Fruit fly (Drosophila melanogaster) whole organism, adult: ENCODE measurements around the gene Dhc62B.

Experiments
- CG1620 ChIP-seq: fragments of 200-800 bp; sonication (Bioruptor generic); optimal IDR thresholded peaks from 2 replicates; lab custom pipeline; 2016; ENCODE audit warnings: missing biosample characterization, missing genetic modification characterization
- CG33017 ChIP-seq: fragments of 200-800 bp; sonication (Bioruptor generic); optimal IDR thresholded peaks from 2 replicates; lab custom pipeline; 2018; ENCODE audit warnings: missing biosample characterization, mild to moderate bottlenecking, missing genetic modification characterization, moderate library complexity
- CG5204 ChIP-seq: fragments of 200-800 bp; sonication (Bioruptor generic); optimal IDR thresholded peaks from 2 replicates; lab custom pipeline; 2016; ENCODE audit warnings: missing biosample characterization, missing genetic modification characterization
- Crg-1 ChIP-seq: fragments of 200-800 bp; sonication (Bioruptor generic); optimal IDR thresholded peaks from 2 replicates; lab custom pipeline; 2016; ENCODE audit warnings: missing biosample characterization, missing genetic modification characterization
- Hr96 ChIP-seq: fragments of 200-800 bp; sonication (Bioruptor generic); optimal IDR thresholded peaks from 2 replicates; lab custom pipeline; 2016; ENCODE audit warnings: missing biosample characterization, missing genetic modification characterization
- bab1 ChIP-seq: fragments of 200-800 bp; sonication (Bioruptor generic); optimal IDR thresholded peaks from 3 replicates; lab custom pipeline; 2019; ENCODE audit warnings: missing biosample characterization, mild to moderate bottlenecking, missing genetic modification characterization, moderate library complexity
- pad ChIP-seq: fragments of 200-800 bp; sonication (Bioruptor generic); optimal IDR thresholded peaks from 3 replicates; lab custom pipeline; 2017; ENCODE audit warnings: missing biosample characterization, missing genetic modification characterization, mild to moderate bottlenecking, moderate library complexity, missing genetic modification reagents
- tj ChIP-seq: fragments of 200-800 bp; sonication (Bioruptor generic); optimal IDR thresholded peaks from 3 replicates; lab custom pipeline; 2017; ENCODE audit warnings: missing biosample characterization, mild to moderate bottlenecking, missing genetic modification characterization, moderate library complexity
- toe ChIP-seq: fragments of 200-800 bp; sonication (Bioruptor generic); optimal IDR thresholded peaks from 2 replicates; lab custom pipeline; 2016; ENCODE audit warnings: missing biosample characterization, missing genetic modification characterization

- no peak for TF ChIP-seq CG33017 (tag; lab: Kevin White, UChicago)
- no peak for TF ChIP-seq CG5204 (GFP tag; lab: Kevin White, UChicago)
- TF ChIP-seq tj (GFP tag; lab: Kevin White, UChicago), result no peak
- no peak for TF ChIP-seq CG1620 (GFP tag; lab: Kevin White, UChicago)
- TF ChIP-seq Crg-1 (GFP tag; lab: Kevin White, UChicago), result no peak
- TF ChIP-seq pad (GFP tag; lab: Kevin White, UChicago), result no peak
- no peak for TF ChIP-seq Hr96 (GFP tag; lab: Kevin White, UChicago)
- TF ChIP-seq toe (GFP tag; lab: Kevin White, UChicago), result no peak
- no peak for TF ChIP-seq bab1
Observed at dm6 chr3L:1810288-1810687, 38.7 kb upstream of the Dhc62B start, which contains the start of gene GV1.
